Worm (Caenorhabditis elegans) whole organism, late embryonic: ENCODE measurements around the gene pix-1.

Experiments
- T23F11.4 ChIP-seq: fragments of 200-800 bp; sonication (Bioruptor generic); optimal IDR thresholded peaks from 2 replicates; lab custom pipeline; 2018; ENCODE audit warnings: mild to moderate bottlenecking, missing genetic modification characterization, missing compliant biosample characterization
- fkh-10 ChIP-seq: fragments of 150-350 bp; optimal IDR thresholded peaks from 2 replicates; lab custom pipeline; 2014; ENCODE audit warnings: missing biosample characterization, missing genetic modification reagents, missing genetic modification characterization
- nhr-11 ChIP-seq: fragments of 150-350 bp; optimal IDR thresholded peaks from 2 replicates; lab custom pipeline; 2014; ENCODE audit warnings: missing biosample characterization, missing genetic modification characterization
- nhr-232 ChIP-seq: sonication (generic microtip); optimal IDR thresholded peaks from 2 replicates; lab custom pipeline; 2016; ENCODE audit warnings: missing genetic modification characterization, missing compliant biosample characterization
- rnt-1 ChIP-seq: sonication (generic microtip); optimal IDR thresholded peaks from 2 replicates; lab custom pipeline; 2016; ENCODE audit warnings: missing genetic modification characterization, missing compliant biosample characterization
- unc-86 ChIP-seq: sonication (generic microtip); optimal IDR thresholded peaks from 2 replicates; lab custom pipeline; 2016; ENCODE audit warnings: missing genetic modification characterization, missing compliant biosample characterization

DNA sequence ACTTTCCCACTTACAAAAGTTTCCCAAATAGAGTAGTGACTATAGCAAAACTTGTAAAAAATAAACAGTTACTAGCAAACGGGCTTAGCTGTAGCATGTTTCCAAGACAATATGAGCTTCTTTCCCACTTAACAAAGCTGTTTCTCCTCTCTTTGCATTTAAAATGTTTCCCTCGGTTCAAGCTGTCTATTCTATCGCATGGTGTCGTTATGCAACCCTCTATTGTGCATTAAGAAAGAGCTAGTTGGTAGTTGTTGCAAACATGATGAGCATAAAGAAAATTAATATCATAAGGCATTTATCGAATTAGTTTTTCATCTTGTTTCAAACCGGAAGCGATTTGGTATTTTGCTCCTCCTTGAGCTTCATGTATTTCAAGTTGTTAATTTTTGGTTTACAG, 4.3 kb upstream of the pix-1 start, which contains the start of gene poml-1:
- TF ChIP-seq rnt-1: no peak
- no peak for TF ChIP-seq unc-86
- no peak for TF ChIP-seq T23F11.4 (GFP tag; lab: Kevin White, UChicago)
- no peak for TF ChIP-seq nhr-11 (tag; lab: Kevin White, UChicago)
- TF ChIP-seq fkh-10 (GFP tag; lab: Kevin White, UChicago): no peak
- TF ChIP-seq nhr-232: no peak
